Fruit fly (Drosophila melanogaster): ENCODE results near the gene CG4364.

dm6 chr2L:9662977-9663376, 48.1 kb downstream of the CG4364 start:
- no peak for TF ChIP-seq insv (optimal IDR thresholded peaks at IDR 0.05)
- no peak for TF ChIP-seq h (optimal IDR thresholded peaks at IDR 0.05)
- no peak for TF ChIP-seq ttk (optimal IDR thresholded peaks at IDR 0.05)
